Worm (Caenorhabditis elegans) whole organism, L4 larva: ENCODE data around the gene jud-4.
A peak's percentile ranks its signal among the peaks of the same experiment; 100 is the strongest.

Experiments
- F44E2.7 ChIP-seq: fragments of 200-800 bp; sonication (Bioruptor generic); IDR thresholded peaks from 2 replicates; pipeline ENCODE4 v2.1.2; 2022; ENCODE audit warnings: missing genetic modification characterization, missing compliant biosample characterization
- T26A8.4 ChIP-seq: fragments of 200-800 bp; sonication (Bioruptor generic); IDR thresholded peaks from 2 replicates; pipeline ENCODE4 v1.3.6; 2022; ENCODE audit warnings: missing genetic modification characterization, missing compliant biosample characterization
- Y48G9A.11 ChIP-seq: fragments of 200-800 bp; sonication (Bioruptor generic); IDR thresholded peaks from 2 replicates; pipeline ENCODE4 v1.3.6; 2022; ENCODE audit warnings: missing genetic modification reagents, missing genetic modification characterization, missing compliant biosample characterization
- Y75B8A.6 ChIP-seq: fragments of 200-800 bp; sonication (Bioruptor generic); IDR thresholded peaks from 2 replicates; pipeline ENCODE4 v1.3.6; 2022; ENCODE audit warnings: missing genetic modification reagents, missing genetic modification characterization, missing compliant biosample characterization
- aha-1 ChIP-seq: fragments of 150-350 bp; peaks from one replicate; lab custom pipeline; 2014; ENCODE audit warnings: missing biosample characterization, missing genetic modification characterization
- ceh-44 ChIP-seq: fragments of 200-800 bp; sonication (Bioruptor generic); IDR thresholded peaks from 2 replicates; pipeline ENCODE4 v1.3.6; 2022; ENCODE audit warnings: missing genetic modification reagents, missing genetic modification characterization, missing compliant biosample characterization
- ceh-82 ChIP-seq: sonication (generic microtip); optimal IDR thresholded peaks from 2 replicates; lab custom pipeline; 2017; ENCODE audit warnings: missing biosample characterization, missing genetic modification characterization
- daf-12 ChIP-seq: fragments of 150-350 bp; optimal IDR thresholded peaks from 2 replicates; lab custom pipeline; 2014; ENCODE audit warnings: missing biosample characterization, missing genetic modification reagents, missing genetic modification characterization
- daf-8 ChIP-seq: fragments of 200-800 bp; sonication (Bioruptor generic); IDR thresholded peaks from 2 replicates; pipeline ENCODE4 v1.3.6; 2022; ENCODE audit warnings: missing genetic modification characterization, missing compliant biosample characterization
- dmd-9 ChIP-seq: fragments of 200-800 bp; sonication (Bioruptor generic); IDR thresholded peaks from 2 replicates; pipeline ENCODE4 v1.3.6; 2022; ENCODE audit warnings: missing genetic modification reagents, missing genetic modification characterization, missing compliant biosample characterization
- duxl-1 ChIP-seq: sonication (generic microtip); optimal IDR thresholded peaks from 2 replicates; lab custom pipeline; 2016; ENCODE audit warnings: mild to moderate bottlenecking, missing genetic modification characterization, moderate library complexity, missing compliant biosample characterization; ENCODE audit not compliant: poor library complexity
- egl-43 ChIP-seq: fragments of 200-800 bp; sonication (Bioruptor generic); IDR thresholded peaks from 2 replicates; pipeline ENCODE4 v1.3.6; 2022; ENCODE audit warnings: missing genetic modification reagents, missing genetic modification characterization, missing compliant biosample characterization
- hlh-11 ChIP-seq: fragments of 200-800 bp; sonication (Bioruptor generic); optimal IDR thresholded peaks from 2 replicates; lab custom pipeline; 2018; ENCODE audit warnings: mild to moderate bottlenecking, missing genetic modification characterization, missing compliant biosample characterization
- hlh-30 ChIP-seq: sonication (generic microtip); optimal IDR thresholded peaks from 2 replicates; lab custom pipeline; 2017; ENCODE audit warnings: antibody characterized with exemption, mild to moderate bottlenecking, missing genetic modification characterization, missing compliant biosample characterization; ENCODE audit not compliant: insufficient read depth
- hmg-1.1 ChIP-seq: fragments of 200-800 bp; sonication (Bioruptor generic); IDR thresholded peaks from 2 replicates; pipeline ENCODE4 v1.3.6; 2022; ENCODE audit warnings: missing genetic modification reagents, missing genetic modification characterization, missing compliant biosample characterization
- lin-15B ChIP-seq: fragments of 150-350 bp; sonication (generic microtip); optimal IDR thresholded peaks from 3 replicates; lab custom pipeline; 2014; ENCODE audit warnings: missing biosample characterization, missing genetic modification characterization
- lin-29 ChIP-seq: fragments of 200-800 bp; sonication (Bioruptor generic); IDR thresholded peaks from 2 replicates; pipeline ENCODE4 v1.3.6; 2022; ENCODE audit warnings: missing genetic modification reagents, missing genetic modification characterization, missing compliant biosample characterization
- lin-38 ChIP-seq: fragments of 200-800 bp; sonication (Bioruptor generic); IDR thresholded peaks from 2 replicates; pipeline ENCODE4 v1.3.6; 2022; ENCODE audit warnings: missing genetic modification reagents, missing genetic modification characterization, missing compliant biosample characterization
- lir-3 ChIP-seq: sonication (generic microtip); optimal IDR thresholded peaks from 2 replicates; lab custom pipeline; 2016; ENCODE audit warnings: mild to moderate bottlenecking, missing genetic modification characterization, missing compliant biosample characterization
- lsy-2 ChIP-seq, 2 experiments: fragments of 150-350 bp in 1 of 2; sonication (generic microtip) in 1 of 2; optimal IDR thresholded peaks; 2 replicates each; lab custom pipeline; 2014 to 2017; ENCODE audit warnings: missing biosample characterization in 2 of 2, missing genetic modification characterization in 2 of 2
- mep-1 ChIP-seq: fragments of 150-350 bp; sonication (generic microtip); optimal IDR thresholded peaks from 3 replicates; lab custom pipeline; 2014; ENCODE audit warnings: missing biosample characterization, missing genetic modification characterization
- mxl-3 ChIP-seq: fragments of 200-800 bp; sonication (Bioruptor generic); optimal IDR thresholded peaks from 2 replicates; lab custom pipeline; 2018; ENCODE audit warnings: mild to moderate bottlenecking, missing genetic modification characterization, missing compliant biosample characterization
- nhr-25 ChIP-seq: sonication (generic microtip); optimal IDR thresholded peaks from 2 replicates; lab custom pipeline; 2017; ENCODE audit warnings: missing genetic modification characterization, mild to moderate bottlenecking, missing compliant biosample characterization, antibody characterized with exemption, moderate library complexity, borderline replicate concordance; ENCODE audit not compliant: insufficient read depth
- pha-4 ChIP-seq, 2 experiments: fragments of 150-350 bp in 1 of 2; fragments of 200-800 bp in 1 of 2; sonication (Bioruptor generic) in 1 of 2; IDR thresholded peaks in 1 of 2; optimal IDR thresholded peaks in 1 of 2; 2 replicates each; pipeline versions ENCODE4 v1.3.6 to Lab custom; 2014 to 2022; ENCODE audit warnings: missing genetic modification characterization in 2 of 2, missing genetic modification reagents in 2 of 2, missing biosample characterization in 1 of 2, missing compliant biosample characterization in 1 of 2
- set-16 ChIP-seq: fragments of 200-800 bp; sonication (Bioruptor generic); IDR thresholded peaks from 2 replicates; pipeline ENCODE4 v1.3.6; 2022; ENCODE audit warnings: missing genetic modification reagents, missing genetic modification characterization, missing compliant biosample characterization
- unc-62 ChIP-seq, 3 experiments: fragments of 150-350 bp in 1 of 3; sonication (generic microtip); optimal IDR thresholded peaks in 2 of 3; peaks in 1 of 3; 1 replicate in 1 of 3; 2 replicates in 2 of 3; lab custom pipeline; 2014 to 2017; ENCODE audit warnings: missing biosample characterization in 3 of 3, missing genetic modification characterization in 3 of 3, missing genetic modification reagents in 3 of 3, missing genotype in 1 of 3
- zip-2 ChIP-seq: fragments of 150-350 bp; optimal IDR thresholded peaks from 2 replicates; lab custom pipeline; 2014; ENCODE audit warnings: missing biosample characterization, missing genetic modification characterization
- ztf-7 ChIP-seq: fragments of 150-350 bp; optimal IDR thresholded peaks from 2 replicates; lab custom pipeline; 2014; ENCODE audit warnings: missing biosample characterization, missing genetic modification characterization

Gene jud-4

DNA sequence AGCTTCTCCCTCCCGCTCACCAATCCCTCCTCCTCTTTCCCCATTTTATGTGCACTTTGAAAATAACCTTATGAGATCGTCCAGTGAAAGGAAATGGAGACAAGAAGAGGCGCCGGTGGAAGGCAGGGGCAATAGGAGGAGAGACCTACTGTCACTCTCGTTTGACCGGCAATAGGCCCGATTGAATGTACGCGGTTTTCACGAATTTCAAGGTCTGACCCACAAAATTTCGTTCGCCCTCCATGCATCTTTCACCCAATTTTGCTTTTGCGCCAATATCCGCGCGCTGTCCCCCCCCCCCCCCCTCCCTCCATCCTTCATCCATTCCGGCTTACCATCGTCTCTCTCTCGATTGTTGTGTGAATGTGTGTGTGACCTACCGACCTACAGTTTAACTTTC, 23.8 kb downstream of the jud-4 start:
- TF ChIP-seq daf-12 (tag; lab: Kevin White, UChicago) = no peak
- peak; percentile 2 for TF ChIP-seq aha-1 (tag; lab: Kevin White, UChicago)
- TF ChIP-seq unc-62 (GFP tag; optimal IDR thresholded peaks at IDR 0.05 in 1 of 2; lab: Kevin White, UChicago) = peak in 1 of 2 experiments; percentile 66
- no peak for TF ChIP-seq unc-62 (tag; optimal IDR thresholded peaks at IDR 0.05; lab: Kevin White, UChicago)
- TF ChIP-seq ceh-82 (tag; lab: Kevin White, UChicago) = no peak
- no peak for TF ChIP-seq duxl-1 (tag; lab: Kevin White, UChicago)
- no peak for TF ChIP-seq ceh-44 (GFP tag; lab: Robert Waterston, UW)
- peak; percentile 24; the same call in 1 of the 2 replicates for TF ChIP-seq set-16 (GFP tag; lab: Robert Waterston, UW)
- no peak for TF ChIP-seq hmg-1.1 (GFP tag; lab: Robert Waterston, UW)
- no peak for TF ChIP-seq T26A8.4 (GFP tag; lab: Robert Waterston, UW)
- no peak for TF ChIP-seq Y48G9A.11 (GFP tag; lab: Robert Waterston, UW)
- no peak for TF ChIP-seq Y75B8A.6 (GFP tag; lab: Robert Waterston, UW)

DNA sequence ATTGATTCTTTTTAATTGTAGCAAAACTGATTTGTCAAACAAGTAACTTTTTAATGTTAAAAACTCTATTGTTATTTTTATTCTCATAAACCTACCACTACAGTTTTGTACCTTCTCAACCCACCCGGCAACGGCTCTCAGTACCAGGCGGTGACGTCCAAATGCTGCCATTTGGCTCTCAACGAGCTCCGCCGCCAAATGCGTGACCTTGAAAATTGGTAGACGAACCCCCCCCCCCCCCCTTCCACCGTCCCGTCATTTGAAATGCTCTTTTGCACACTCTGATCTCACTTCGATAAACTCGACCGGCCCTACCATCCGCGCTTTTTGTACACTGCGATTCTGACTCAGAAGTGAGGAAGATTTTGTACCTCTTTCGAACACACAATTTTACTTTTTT, 24.8 kb downstream of the jud-4 start:
- TF ChIP-seq lin-38 (no peak), Y48G9A.11 (GFP tag; lab: Robert Waterston, UW) (no peak), lin-29 (GFP tag; lab: Robert Waterston, UW) (no peak), zip-2 (tag; lab: Kevin White, UChicago) (no peak), dmd-9 (GFP tag; lab: Robert Waterston, UW) (0 out of 2 replicates have a peak, but pooled peaks have one; percentile 38), set-16 (GFP tag; lab: Robert Waterston, UW) (peak; percentile 60)

DNA sequence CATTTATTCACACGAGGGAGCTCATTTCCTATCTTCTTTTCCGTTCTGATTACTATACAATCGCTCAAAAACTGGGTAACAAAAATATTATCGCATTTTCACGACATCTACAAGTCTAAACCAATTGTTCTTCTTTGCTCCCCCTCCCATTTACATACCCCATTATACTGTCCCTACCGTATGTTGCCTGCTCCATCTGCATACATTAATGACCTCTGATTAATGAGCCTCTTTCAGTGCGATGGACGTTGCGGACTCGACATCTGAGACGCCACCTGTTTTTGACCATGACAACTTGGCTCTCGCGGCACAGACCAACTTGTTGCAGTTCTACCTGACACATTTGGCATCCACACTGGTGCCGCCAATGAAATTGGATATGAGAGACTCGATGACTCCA, 25.2 kb downstream of the jud-4 start, which contains the start of gene nhr-91:
Gene nhr-91, plus strand, starts transcription at position 232 of the 400 bp plus-strand sequence.
- TF ChIP-seq lsy-2 (tag; optimal IDR thresholded peaks at IDR 0.05; lab: Kevin White, UChicago) = no peak
- peak in 1 of 2 experiments; percentile 60 for TF ChIP-seq unc-62 (GFP tag; optimal IDR thresholded peaks at IDR 0.05 in 1 of 2; lab: Kevin White, UChicago)
- TF ChIP-seq unc-62 (tag; optimal IDR thresholded peaks at IDR 0.05; lab: Kevin White, UChicago) = no peak

DNA sequence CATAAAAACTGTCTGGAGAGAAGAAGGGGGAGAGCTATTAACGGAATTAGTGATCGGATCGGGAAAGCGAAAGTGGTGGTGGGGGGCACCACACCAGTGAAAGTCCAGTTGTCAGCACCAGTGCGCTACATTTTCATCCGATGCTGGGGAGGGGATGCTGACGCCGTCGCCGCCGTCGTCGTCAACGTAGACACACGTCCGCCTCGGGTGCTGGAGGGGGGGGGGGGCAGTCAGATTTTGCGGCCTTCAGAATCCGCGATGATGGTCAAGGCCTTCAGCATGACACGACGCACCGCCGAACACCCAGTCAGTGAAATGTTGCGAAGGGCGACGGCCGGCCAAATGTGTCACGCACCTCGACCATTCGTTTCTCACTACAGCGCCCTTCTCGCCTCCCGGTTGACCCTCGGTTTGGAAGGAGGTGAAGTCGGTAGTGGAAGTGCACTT, 26.4 kb downstream of the jud-4 start:
- TF ChIP-seq nhr-25 (peak; percentile 87), unc-62 (GFP tag; optimal IDR thresholded peaks at IDR 0.05 in 1 of 2; lab: Kevin White, UChicago) (peak in 1 of 2 experiments; percentile 54), unc-62 (tag; optimal IDR thresholded peaks at IDR 0.05; lab: Kevin White, UChicago) (no peak), egl-43 (GFP tag; lab: Robert Waterston, UW) (peak; percentile 69; the same call in 1 of the 2 replicates), mep-1 (tag; lab: Kevin White, UChicago) (no peak), hlh-11 (tag; lab: Kevin White, UChicago) (peak; percentile 65), hlh-30 (tag; lab: Kevin White, UChicago) (peak; percentile 11), set-16 (GFP tag; lab: Robert Waterston, UW) (peak; percentile 96), pha-4 (GFP tag; IDR thresholded peaks at IDR 0.05; lab: Robert Waterston, UW) (no peak), pha-4 (tag; optimal IDR thresholded peaks at IDR 0.05; lab: Kevin White, UChicago) (no peak), ztf-7 (tag; lab: Kevin White, UChicago) (no peak), lir-3 (tag; lab: Kevin White, UChicago) (no peak), lin-15B (no peak), mxl-3 (peak; percentile 48), hmg-1.1 (GFP tag; lab: Robert Waterston, UW) (no peak), F44E2.7 (GFP tag; lab: Robert Waterston, UW) (no peak)

DNA sequence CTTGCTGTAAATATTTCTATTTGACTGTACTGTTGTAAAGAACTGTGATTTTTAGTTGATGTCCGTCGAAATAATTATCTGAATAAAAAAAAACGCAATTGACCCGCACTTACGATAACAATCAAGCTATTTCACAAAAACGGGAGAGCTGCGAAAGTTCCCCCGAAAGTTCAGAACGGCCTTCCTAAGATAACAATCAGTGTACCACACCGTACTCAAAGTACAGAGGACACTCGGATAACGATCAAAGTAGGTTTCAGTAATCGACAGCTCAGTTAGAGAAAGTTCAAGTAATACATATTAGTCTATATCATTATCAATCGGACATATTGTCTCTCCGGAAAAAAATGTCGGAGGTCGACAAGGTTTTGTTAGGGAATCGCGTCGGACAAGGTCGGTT, 27.1 kb downstream of the jud-4 start:
- TF ChIP-seq unc-62 (GFP tag; optimal IDR thresholded peaks at IDR 0.05 in 1 of 2; lab: Kevin White, UChicago) (peak in 1 of 2 experiments; percentile 27), unc-62 (tag; optimal IDR thresholded peaks at IDR 0.05; lab: Kevin White, UChicago) (no peak), daf-8 (GFP tag; lab: Robert Waterston, UW) (no peak)
